Fruit fly (Drosophila melanogaster) whole organism, adult: Measurements from ENCODE around the gene Gen.

Experiments used
- CG11617 ChIP-seq: fragments of 200-800 bp; sonication (Bioruptor generic); optimal IDR thresholded peaks from 2 replicates; lab custom pipeline; 2017; ENCODE audit warnings: mild to moderate bottlenecking, missing biosample characterization, missing genetic modification reagents, missing genetic modification characterization
- CG12768 ChIP-seq: fragments of 200-800 bp; sonication (Bioruptor generic); optimal IDR thresholded peaks from 2 replicates; lab custom pipeline; 2017; ENCODE audit warnings: missing biosample characterization, missing genetic modification characterization, mild to moderate bottlenecking, moderate library complexity, missing genetic modification reagents
- CG14711 ChIP-seq: fragments of 200-800 bp; sonication (Bioruptor generic); optimal IDR thresholded peaks from 2 replicates; lab custom pipeline; 2018; ENCODE audit warnings: missing biosample characterization, mild to moderate bottlenecking, missing genetic modification characterization, moderate library complexity
- CG1620 ChIP-seq: fragments of 200-800 bp; sonication (Bioruptor generic); optimal IDR thresholded peaks from 2 replicates; lab custom pipeline; 2016; ENCODE audit warnings: missing biosample characterization, missing genetic modification characterization
- CG33017 ChIP-seq: fragments of 200-800 bp; sonication (Bioruptor generic); optimal IDR thresholded peaks from 2 replicates; lab custom pipeline; 2018; ENCODE audit warnings: missing biosample characterization, mild to moderate bottlenecking, missing genetic modification characterization, moderate library complexity
- CG5204 ChIP-seq: fragments of 200-800 bp; sonication (Bioruptor generic); optimal IDR thresholded peaks from 2 replicates; lab custom pipeline; 2016; ENCODE audit warnings: missing biosample characterization, missing genetic modification characterization
- CG7045 ChIP-seq: fragments of 200-800 bp; sonication (Bioruptor generic); optimal IDR thresholded peaks from 2 replicates; lab custom pipeline; 2017; ENCODE audit warnings: missing biosample characterization, mild to moderate bottlenecking, missing genetic modification characterization
- CG7101 ChIP-seq: fragments of 200-800 bp; sonication (Bioruptor generic); optimal IDR thresholded peaks from 2 replicates; lab custom pipeline; 2018; ENCODE audit warnings: missing biosample characterization, mild to moderate bottlenecking, missing genetic modification characterization, moderate library complexity
- Clk ChIP-seq: fragments of 200-800 bp; sonication (Bioruptor generic); optimal IDR thresholded peaks from 2 replicates; lab custom pipeline; 2017; ENCODE audit warnings: missing biosample characterization, missing genetic modification characterization
- Crg-1 ChIP-seq: fragments of 200-800 bp; sonication (Bioruptor generic); optimal IDR thresholded peaks from 2 replicates; lab custom pipeline; 2016; ENCODE audit warnings: missing biosample characterization, missing genetic modification characterization
- Hr96 ChIP-seq: fragments of 200-800 bp; sonication (Bioruptor generic); optimal IDR thresholded peaks from 2 replicates; lab custom pipeline; 2016; ENCODE audit warnings: missing biosample characterization, missing genetic modification characterization
- Mnt ChIP-seq: fragments of 200-800 bp; sonication (Bioruptor generic); optimal IDR thresholded peaks from 2 replicates; lab custom pipeline; 2016; ENCODE audit warnings: missing biosample characterization, mild to moderate bottlenecking, missing genetic modification characterization
- bab1 ChIP-seq: fragments of 200-800 bp; sonication (Bioruptor generic); optimal IDR thresholded peaks from 3 replicates; lab custom pipeline; 2019; ENCODE audit warnings: missing biosample characterization, mild to moderate bottlenecking, missing genetic modification characterization, moderate library complexity
- cic ChIP-seq: fragments of 200-800 bp; sonication (Bioruptor generic); optimal IDR thresholded peaks from 2 replicates; lab custom pipeline; 2017; ENCODE audit warnings: missing biosample characterization, mild to moderate bottlenecking, missing genetic modification characterization, moderate library complexity
- cnc ChIP-seq, 2 experiments: fragments of >200 bp; optimal IDR thresholded peaks; 2 replicates each; lab custom pipeline; 2017
- kay ChIP-seq: fragments of 200-800 bp; sonication (Bioruptor generic); peaks from one replicate; lab custom pipeline; 2016; ENCODE audit warnings: missing biosample characterization, missing genetic modification characterization, borderline replicate concordance
- ovo ChIP-seq: fragments of 200-800 bp; sonication (Bioruptor generic); optimal IDR thresholded peaks from 2 replicates; lab custom pipeline; 2016; ENCODE audit warnings: missing biosample characterization, missing genetic modification characterization
- pad ChIP-seq: fragments of 200-800 bp; sonication (Bioruptor generic); optimal IDR thresholded peaks from 3 replicates; lab custom pipeline; 2017; ENCODE audit warnings: missing biosample characterization, missing genetic modification characterization, mild to moderate bottlenecking, moderate library complexity, missing genetic modification reagents
- tj ChIP-seq: fragments of 200-800 bp; sonication (Bioruptor generic); optimal IDR thresholded peaks from 3 replicates; lab custom pipeline; 2017; ENCODE audit warnings: missing biosample characterization, mild to moderate bottlenecking, missing genetic modification characterization, moderate library complexity
- toe ChIP-seq: fragments of 200-800 bp; sonication (Bioruptor generic); optimal IDR thresholded peaks from 2 replicates; lab custom pipeline; 2016; ENCODE audit warnings: missing biosample characterization, missing genetic modification characterization

The Gen gene

DNA sequence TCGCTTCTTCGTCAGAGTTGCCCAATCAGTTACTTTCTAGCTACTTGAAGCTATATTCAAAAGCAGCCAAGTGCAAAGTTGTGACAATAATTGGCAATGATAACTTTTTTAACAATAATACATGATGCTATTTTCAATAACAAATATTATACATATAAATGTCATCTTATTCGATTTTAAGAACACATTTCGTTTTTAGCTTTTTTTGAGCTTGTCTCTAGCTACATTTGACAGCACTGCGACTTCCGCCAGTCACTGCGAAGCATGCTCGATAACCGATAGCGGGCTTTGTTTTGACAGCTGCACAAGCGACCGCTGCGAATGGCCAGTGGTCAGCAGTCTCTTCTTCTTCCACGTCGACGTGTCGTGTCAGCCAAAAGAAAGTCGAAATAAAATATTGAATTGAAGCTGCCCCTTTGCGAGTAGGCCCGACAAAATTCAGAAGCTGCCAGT lies at the start of gene Gen, which contains the start of gene Srp54k:
Gene Gen (minus strand): TSS at position 23 of the 453 bp plus-strand sequence.
Gene Srp54k (plus strand): TSS at position 325 of the 453 bp plus-strand sequence.
- no peak for TF ChIP-seq cnc (optimal IDR thresholded peaks at IDR 0.05; lab: Kevin White, UChicago)
- TF ChIP-seq toe = no peak
- TF ChIP-seq CG12768 = no peak
- TF ChIP-seq CG7045 = no peak
- TF ChIP-seq CG5204 (GFP tag; lab: Kevin White, UChicago) = no peak
- peak; percentile 48 for TF ChIP-seq Crg-1 (GFP tag; lab: Kevin White, UChicago)
- peak; percentile 19 for TF ChIP-seq CG1620
- TF ChIP-seq ovo (GFP tag; lab: Kevin White, UChicago) = no peak
- no peak for TF ChIP-seq Clk (GFP tag; lab: Kevin White, UChicago)
- TF ChIP-seq CG7101 (tag; lab: Kevin White, UChicago) = peak; percentile 39
- TF ChIP-seq cic = peak; percentile 44
- peak; percentile 38 for TF ChIP-seq CG11617 (GFP tag; lab: Kevin White, UChicago)
- TF ChIP-seq Mnt = peak; percentile 28
- TF ChIP-seq CG14711 (tag; lab: Kevin White, UChicago) = peak; percentile 11
- TF ChIP-seq bab1 (GFP tag; lab: Kevin White, UChicago) = peak; percentile 46
- TF ChIP-seq Hr96 (GFP tag; lab: Kevin White, UChicago) = no peak
- TF ChIP-seq CG33017 = peak; percentile 16
- TF ChIP-seq tj (GFP tag; lab: Kevin White, UChicago) = peak; percentile 81
- TF ChIP-seq pad (GFP tag; lab: Kevin White, UChicago) = peak; percentile 6
- no peak for TF ChIP-seq kay (GFP tag; lab: Kevin White, UChicago)

dm6 chr3L:5201767-5202166 lies 49.6 kb upstream of the Gen start:
- TF ChIP-seq cnc (optimal IDR thresholded peaks at IDR 0.05; lab: Kevin White, UChicago) (no peak), CG11617 (GFP tag; lab: Kevin White, UChicago) (no peak), Hr96 (GFP tag; lab: Kevin White, UChicago) (no peak), cic (no peak), tj (GFP tag; lab: Kevin White, UChicago) (no peak), toe (no peak), CG5204 (GFP tag; lab: Kevin White, UChicago) (no peak), kay (GFP tag; lab: Kevin White, UChicago) (no peak), Crg-1 (GFP tag; lab: Kevin White, UChicago) (no peak), CG7101 (tag; lab: Kevin White, UChicago) (no peak), CG14711 (tag; lab: Kevin White, UChicago) (no peak), CG33017 (no peak), CG7045 (no peak), CG12768 (no peak), pad (GFP tag; lab: Kevin White, UChicago) (no peak), Mnt (no peak), ovo (GFP tag; lab: Kevin White, UChicago) (no peak), Clk (GFP tag; lab: Kevin White, UChicago) (no peak), CG1620 (no peak), bab1 (GFP tag; lab: Kevin White, UChicago) (no peak)

dm6 chr3L:5188402-5188801 lies 36.2 kb upstream of the Gen start:
- TF ChIP-seq CG5204 (GFP tag; lab: Kevin White, UChicago) = no peak
- peak; percentile 29 for TF ChIP-seq bab1 (GFP tag; lab: Kevin White, UChicago)
- no peak for TF ChIP-seq CG1620
- TF ChIP-seq ovo (GFP tag; lab: Kevin White, UChicago) = no peak
- no peak for TF ChIP-seq cic
- peak; percentile 7 for TF ChIP-seq CG14711 (tag; lab: Kevin White, UChicago)
- TF ChIP-seq tj (GFP tag; lab: Kevin White, UChicago) = peak; percentile 2
- no peak for TF ChIP-seq CG33017
- no peak for TF ChIP-seq toe
- TF ChIP-seq Crg-1 (GFP tag; lab: Kevin White, UChicago) = no peak
- no peak for TF ChIP-seq Mnt

DNA sequence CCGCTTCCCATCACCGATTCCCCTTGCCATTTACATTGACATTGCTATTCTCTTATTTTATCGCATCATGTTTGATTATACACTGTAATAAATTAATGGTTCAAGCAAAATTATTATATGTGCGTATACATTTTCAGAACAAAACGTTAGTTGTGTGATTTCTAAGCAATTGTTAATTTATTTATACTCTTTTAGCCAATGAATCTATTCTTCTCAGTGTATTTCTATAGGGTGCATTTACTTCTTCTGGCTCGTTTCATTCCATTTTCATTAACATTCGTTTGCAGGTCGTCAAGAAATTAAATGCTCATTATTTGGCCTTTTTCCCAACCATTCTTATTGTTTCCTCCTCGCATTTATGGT lies 35.4 kb upstream of the Gen start:
- TF ChIP-seq Mnt = no peak
- TF ChIP-seq cic = no peak
- TF ChIP-seq kay (GFP tag; lab: Kevin White, UChicago) = no peak
- TF ChIP-seq pad (GFP tag; lab: Kevin White, UChicago) = no peak
- no peak for TF ChIP-seq CG1620
- TF ChIP-seq CG5204 (GFP tag; lab: Kevin White, UChicago) = peak; percentile 22
- peak; percentile 38 for TF ChIP-seq CG7101 (tag; lab: Kevin White, UChicago)
- TF ChIP-seq CG14711 (tag; lab: Kevin White, UChicago) = peak; percentile 71
- no peak for TF ChIP-seq CG33017
- peak; percentile 80 for TF ChIP-seq bab1 (GFP tag; lab: Kevin White, UChicago)

dm6 chr3L:5186807-5187571 lies 34.8 kb upstream of the Gen start:
- TF ChIP-seq CG7101 (tag; lab: Kevin White, UChicago) (peak; percentile 65), ovo (GFP tag; lab: Kevin White, UChicago) (peak; percentile 32), CG33017 (peak; percentile 77), CG12768 (peak; percentile 51), bab1 (GFP tag; lab: Kevin White, UChicago) (peak; percentile 14), cnc (optimal IDR thresholded peaks at IDR 0.05; lab: Kevin White, UChicago) (no peak), CG1620 (no peak), CG7045 (peak; percentile 73), CG11617 (GFP tag; lab: Kevin White, UChicago) (peak; percentile 53), CG14711 (tag; lab: Kevin White, UChicago) (peak; percentile 71), CG5204 (GFP tag; lab: Kevin White, UChicago) (peak; percentile 24), tj (GFP tag; lab: Kevin White, UChicago) (peak; percentile 10), Mnt (no peak), Crg-1 (GFP tag; lab: Kevin White, UChicago) (peak; percentile 7), kay (GFP tag; lab: Kevin White, UChicago) (peak; percentile 70), Hr96 (GFP tag; lab: Kevin White, UChicago) (peak; percentile 41), pad (GFP tag; lab: Kevin White, UChicago) (peak; percentile 80), Clk (GFP tag; lab: Kevin White, UChicago) (peak; percentile 40), cic (peak; percentile 69), toe (peak; percentile 47)
